Worm (Caenorhabditis elegans) whole organism, L4/young adult: ENCODE measurements around the gene gpd-3.

Experiments
- dao-5 ChIP-seq: sonication (generic microtip); optimal IDR thresholded peaks from 2 replicates; lab custom pipeline; 2016; ENCODE audit warnings: missing genotype, missing genetic modification characterization, moderate library complexity, missing compliant biosample characterization
- him-1 ChIP-seq: sonication (generic microtip); optimal IDR thresholded peaks from 2 replicates; lab custom pipeline; 2016; ENCODE audit warnings: missing genotype, missing genetic modification reagents, missing genetic modification characterization, missing compliant biosample characterization

ce11 chrX:3139516-3140301 lies 26.6 kb upstream of the gpd-3 start:
- TF ChIP-seq him-1 (tag; lab: Kevin White, UChicago) (no peak), dao-5 (tag; lab: Kevin White, UChicago) (no peak)
